Worm (Caenorhabditis elegans) whole organism, L3 larva: ENCODE measurements around the gene mtr-4.

Experiments used
- egl-27 ChIP-seq: sonication (generic microtip); optimal IDR thresholded peaks from 4 replicates; lab custom pipeline; 2017; ENCODE audit warnings: missing biosample characterization, missing genetic modification reagents, missing genetic modification characterization
- hmg-11 ChIP-seq: sonication (generic microtip); optimal IDR thresholded peaks from 2 replicates; lab custom pipeline; 2016; ENCODE audit warnings: missing genetic modification characterization, missing compliant biosample characterization
- lin-39 ChIP-seq: fragments of 150-350 bp; optimal IDR thresholded peaks from 2 replicates; lab custom pipeline; 2018; ENCODE audit warnings: missing biosample characterization, missing genetic modification reagents, missing genetic modification characterization
- nhr-23 ChIP-seq: fragments of 150-350 bp; optimal IDR thresholded peaks from 2 replicates; lab custom pipeline; 2014; ENCODE audit warnings: missing biosample characterization, missing genetic modification reagents, missing genetic modification characterization
- nhr-237 ChIP-seq: fragments of 150-350 bp; optimal IDR thresholded peaks from 2 replicates; lab custom pipeline; 2014; ENCODE audit warnings: missing biosample characterization, missing genetic modification characterization
- nhr-28 ChIP-seq: fragments of 150-350 bp; optimal IDR thresholded peaks from 2 replicates; lab custom pipeline; 2014; ENCODE audit warnings: missing biosample characterization, missing genetic modification characterization
- nhr-77 ChIP-seq: fragments of 150-350 bp; optimal IDR thresholded peaks from 2 replicates; lab custom pipeline; 2014; ENCODE audit warnings: missing biosample characterization, missing genetic modification characterization
- ztf-4 ChIP-seq: fragments of 150-350 bp; optimal IDR thresholded peaks from 2 replicates; lab custom pipeline; 2014; ENCODE audit warnings: missing biosample characterization, missing genetic modification characterization

DNA sequence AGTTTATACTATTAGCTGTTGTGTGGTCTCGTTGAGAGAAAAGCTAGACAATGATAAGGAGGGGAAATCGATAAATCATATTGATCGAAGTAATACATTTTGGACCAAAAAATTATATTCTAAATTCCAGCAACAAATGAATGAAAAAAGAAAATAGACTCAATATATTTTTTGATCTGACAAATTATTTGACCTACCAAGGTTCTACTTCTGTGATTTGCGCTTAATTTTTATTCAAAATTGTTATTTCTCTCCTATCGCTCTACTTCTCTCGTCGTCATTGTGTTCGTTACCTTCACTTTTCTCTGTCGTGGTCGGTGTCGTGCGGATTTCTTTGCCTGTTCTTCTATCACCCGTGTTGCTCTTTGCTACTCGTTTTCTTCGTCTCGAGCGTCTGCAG lies 33.5 kb downstream of the mtr-4 start:
- no peak for TF ChIP-seq nhr-237 (tag; lab: Kevin White, UChicago)
- no peak for TF ChIP-seq nhr-28 (tag; lab: Kevin White, UChicago)
- TF ChIP-seq ztf-4 = no peak
- no peak for TF ChIP-seq egl-27 (tag; lab: Kevin White, UChicago)
- TF ChIP-seq nhr-23 = no peak
- TF ChIP-seq hmg-11 = no peak
- no peak for TF ChIP-seq nhr-77 (tag; lab: Kevin White, UChicago)
- no peak for TF ChIP-seq lin-39
